Fruit fly (Drosophila melanogaster) whole organism, embryonic: ENCODE results near the gene Pi4KIIalpha.

Experiments used
- Bgb ChIP-seq: fragments of 200-800 bp; sonication (Bioruptor generic); IDR thresholded peaks from 2 replicates; pipeline ENCODE4 v1.3.6; 2022; ENCODE audit warnings: missing biosample characterization, missing genetic modification characterization; ENCODE audit not compliant: partially characterized antibody
- Bteb2 ChIP-seq: fragments of 200-800 bp; sonication (Bioruptor generic); optimal IDR thresholded peaks from 2 replicates; lab custom pipeline; 2016; ENCODE audit warnings: missing biosample characterization, missing genetic modification characterization
- CG10462 ChIP-seq: fragments of 200-800 bp; sonication (Bioruptor generic); optimal IDR thresholded peaks from 2 replicates; lab custom pipeline; 2016; ENCODE audit warnings: missing biosample characterization, missing genetic modification characterization
- CG10979 ChIP-seq: fragments of 200-800 bp; sonication (Bioruptor generic); optimal IDR thresholded peaks from 2 replicates; lab custom pipeline; 2018; ENCODE audit warnings: missing biosample characterization, mild to moderate bottlenecking, missing genetic modification characterization, moderate library complexity
- CG12104 ChIP-seq: fragments of 200-800 bp; sonication (Bioruptor generic); optimal IDR thresholded peaks from 3 replicates; lab custom pipeline; 2016; ENCODE audit warnings: missing biosample characterization, missing genetic modification characterization
- CG13296 ChIP-seq: fragments of 200-800 bp; sonication (Bioruptor generic); optimal IDR thresholded peaks from 3 replicates; lab custom pipeline; 2018; ENCODE audit warnings: missing biosample characterization, mild to moderate bottlenecking, missing genetic modification characterization
- CG13775 ChIP-seq: fragments of 200-800 bp; sonication (Bioruptor generic); optimal IDR thresholded peaks from 3 replicates; lab custom pipeline; 2017; ENCODE audit warnings: missing biosample characterization, mild to moderate bottlenecking, missing genetic modification characterization
- CG14050 ChIP-seq: fragments of 200-800 bp; sonication (Bioruptor generic); IDR thresholded peaks from 3 replicates; pipeline ENCODE4 v1.3.6; 2022; ENCODE audit warnings: missing biosample characterization, missing genetic modification characterization
- CG15269 ChIP-seq: fragments of 200-800 bp; sonication (Bioruptor generic); optimal IDR thresholded peaks from 2 replicates; lab custom pipeline; 2018; ENCODE audit warnings: missing biosample characterization, mild to moderate bottlenecking, missing genetic modification characterization, moderate library complexity
- CG15479 ChIP-seq: fragments of 200-800 bp; sonication (Bioruptor generic); optimal IDR thresholded peaks from 3 replicates; lab custom pipeline; 2019; ENCODE audit warnings: missing biosample characterization, mild to moderate bottlenecking, missing genetic modification characterization, moderate library complexity
- CG18476 ChIP-seq: fragments of 200-800 bp; sonication (Bioruptor generic); optimal IDR thresholded peaks from 2 replicates; lab custom pipeline; 2016; ENCODE audit warnings: missing biosample characterization, mild to moderate bottlenecking, missing genetic modification characterization
- CG32532 ChIP-seq: fragments of 200-800 bp; sonication (Bioruptor generic); IDR thresholded peaks from 2 replicates; pipeline ENCODE4 v1.3.6; 2022; ENCODE audit warnings: missing biosample characterization, missing genetic modification characterization
- CG3726 ChIP-seq: fragments of 200-800 bp; sonication (Bioruptor generic); IDR thresholded peaks from 3 replicates; pipeline ENCODE4, ENCODE4 v1.3.6; 2022; ENCODE audit warnings: missing biosample characterization, missing genetic modification characterization
- CG5953 ChIP-seq: fragments of 200-800 bp; sonication (Bioruptor generic); IDR thresholded peaks from 2 replicates; pipeline ENCODE4 v1.3.6; 2022; ENCODE audit warnings: missing biosample characterization, missing genetic modification characterization
- CG6175 ChIP-seq: fragments of 200-800 bp; sonication (Bioruptor generic); IDR thresholded peaks from 3 replicates; pipeline ENCODE4 v1.3.6; 2022; ENCODE audit warnings: missing biosample characterization, missing genetic modification characterization
- CG6689 ChIP-seq: fragments of 200-800 bp; sonication (Bioruptor generic); IDR thresholded peaks from 2 replicates; pipeline ENCODE4 v1.3.6; 2022; ENCODE audit warnings: missing biosample characterization, missing genetic modification characterization
- CG9215 ChIP-seq: fragments of 200-800 bp; sonication (Bioruptor generic); IDR thresholded peaks from 2 replicates; pipeline ENCODE4 v1.3.6; 2022; ENCODE audit warnings: missing biosample characterization, missing genetic modification characterization
- Chrac-16 ChIP-seq: fragments of 200-800 bp; sonication (Bioruptor generic); optimal IDR thresholded peaks from 3 replicates; lab custom pipeline; 2016; ENCODE audit warnings: missing biosample characterization, missing genetic modification characterization
- D ChIP-seq, 2 experiments: fragments of 200-800 bp in 1 of 2; fragments of >200 bp in 1 of 2; sonication (Bioruptor generic) in 1 of 2; optimal IDR thresholded peaks; 2 replicates in 1 of 2; 3 replicates in 1 of 2; lab custom pipeline; 2017; ENCODE audit warnings: mild to moderate bottlenecking in 1 of 2, missing biosample characterization in 1 of 2, missing genetic modification characterization in 1 of 2, missing genetic modification reagents in 1 of 2
- Drgx ChIP-seq: fragments of 200-800 bp; sonication (Bioruptor generic); IDR thresholded peaks from 2 replicates; pipeline ENCODE4 v1.3.6; 2022; ENCODE audit warnings: missing biosample characterization, missing genetic modification characterization
- ERR ChIP-seq: fragments of 200-800 bp; sonication (Bioruptor generic); optimal IDR thresholded peaks from 2 replicates; lab custom pipeline; 2016; ENCODE audit warnings: missing biosample characterization, missing genetic modification characterization
- Gug ChIP-seq: fragments of 200-800 bp; sonication (Bioruptor generic); IDR thresholded peaks from 4 replicates; pipeline ENCODE4 v1.3.6; 2022; ENCODE audit warnings: missing biosample characterization, missing genetic modification characterization
- Jarid2 ChIP-seq: fragments of 200-800 bp; sonication (Bioruptor generic); optimal IDR thresholded peaks from 3 replicates; lab custom pipeline; 2017; ENCODE audit warnings: mild to moderate bottlenecking, missing biosample characterization, missing genetic modification reagents, missing genetic modification characterization
- NFAT ChIP-seq: fragments of 200-800 bp; sonication (Bioruptor generic); IDR thresholded peaks from 2 replicates; pipeline ENCODE4 v1.3.6; 2022; ENCODE audit warnings: missing biosample characterization, missing genetic modification characterization
- Nf-YA ChIP-seq: fragments of 200-800 bp; sonication (Bioruptor generic); IDR thresholded peaks from 2 replicates; pipeline ENCODE4 v1.3.6; 2022; ENCODE audit warnings: missing biosample characterization, missing genetic modification characterization
- Sox100B ChIP-seq: fragments of 200-800 bp; sonication (Bioruptor generic); optimal IDR thresholded peaks from 3 replicates; lab custom pipeline; 2018; ENCODE audit warnings: missing biosample characterization, mild to moderate bottlenecking, missing genetic modification characterization
- Sox102F ChIP-seq: fragments of 200-800 bp; sonication (Bioruptor generic); optimal IDR thresholded peaks from 2 replicates; lab custom pipeline; 2018; ENCODE audit warnings: missing biosample characterization, mild to moderate bottlenecking, missing genetic modification characterization, moderate library complexity
- aop ChIP-seq: fragments of 200-800 bp; sonication (Bioruptor generic); IDR thresholded peaks from 2 replicates; pipeline ENCODE4 v1.3.6; 2022; ENCODE audit warnings: missing biosample characterization, missing genetic modification characterization
- ara ChIP-seq: fragments of 200-800 bp; sonication (Bioruptor generic); IDR thresholded peaks from 2 replicates; pipeline ENCODE4 v1.3.6; 2022; ENCODE audit warnings: missing biosample characterization, missing genetic modification characterization
- ase ChIP-seq: fragments of 200-800 bp; sonication (Bioruptor generic); IDR thresholded peaks from 3 replicates; pipeline ENCODE4 v1.3.6; 2022; ENCODE audit warnings: missing biosample characterization, missing genetic modification characterization
- caup ChIP-seq: fragments of 200-800 bp; sonication (Bioruptor generic); optimal IDR thresholded peaks from 3 replicates; lab custom pipeline; 2017; ENCODE audit warnings: missing biosample characterization, mild to moderate bottlenecking, missing genetic modification characterization, moderate library complexity; ENCODE audit not compliant: severe bottlenecking
- chif ChIP-seq, 2 experiments: fragments of 200-800 bp; sonication (Bioruptor generic); optimal IDR thresholded peaks; 3 replicates each; lab custom pipeline; 2016; ENCODE audit warnings: missing biosample characterization in 2 of 2, missing genetic modification characterization in 2 of 2
- ems ChIP-seq: fragments of 200-800 bp; sonication (Bioruptor generic); optimal IDR thresholded peaks from 3 replicates; lab custom pipeline; 2016; ENCODE audit warnings: missing biosample characterization, missing genetic modification characterization
- eve ChIP-seq, 2 experiments: fragments of >200 bp; optimal IDR thresholded peaks; 2 replicates each; lab custom pipeline; 2017; ENCODE audit warnings: missing biosample characterization in 2 of 2, missing genetic modification characterization in 2 of 2
- exex ChIP-seq: fragments of 200-800 bp; sonication (Bioruptor generic); optimal IDR thresholded peaks from 4 replicates; lab custom pipeline; 2018; ENCODE audit warnings: missing biosample characterization, mild to moderate bottlenecking, missing genetic modification characterization, moderate library complexity
- ham ChIP-seq: fragments of 200-800 bp; sonication (Bioruptor generic); IDR thresholded peaks from 2 replicates; pipeline ENCODE4 v1.3.6; 2022; ENCODE audit warnings: missing biosample characterization, missing genetic modification characterization
- hb ChIP-seq: fragments of 200-800 bp; sonication (Bioruptor generic); IDR thresholded peaks from 3 replicates; pipeline ENCODE4 v1.3.6; 2022; ENCODE audit warnings: missing biosample characterization, missing genetic modification characterization; ENCODE audit not compliant: partially characterized antibody
- hkb ChIP-seq, 2 experiments: fragments of 200-800 bp in 1 of 2; fragments of >200 bp in 1 of 2; sonication (Bioruptor generic) in 1 of 2; IDR thresholded peaks in 1 of 2; optimal IDR thresholded peaks in 1 of 2; 2 replicates each; pipeline versions ENCODE4 v1.3.6 to Lab custom; 2017 to 2022; ENCODE audit warnings: missing biosample characterization in 1 of 2, missing genetic modification characterization in 1 of 2
- jigr1 ChIP-seq: fragments of 200-800 bp; sonication (Bioruptor generic); IDR thresholded peaks from 3 replicates; pipeline ENCODE4 v1.3.6; 2022; ENCODE audit warnings: missing biosample characterization, missing genetic modification characterization
- maf-S ChIP-seq: fragments of 200-800 bp; sonication (Bioruptor generic); optimal IDR thresholded peaks from 2 replicates; lab custom pipeline; 2016; ENCODE audit warnings: missing biosample characterization, missing genetic modification characterization
- nau ChIP-seq: fragments of 200-800 bp; sonication (Bioruptor generic); optimal IDR thresholded peaks from 3 replicates; lab custom pipeline; 2017; ENCODE audit warnings: missing biosample characterization, mild to moderate bottlenecking, missing genetic modification characterization, missing genetic modification reagents
- row ChIP-seq: fragments of 200-800 bp; sonication (Bioruptor generic); IDR thresholded peaks from 3 replicates; pipeline ENCODE4 v1.3.6; 2022; ENCODE audit warnings: missing biosample characterization, missing genetic modification characterization
- sc ChIP-seq, 3 experiments: fragments of >200 bp in 2 of 3; fragments of 200-800 bp in 1 of 3; sonication (Bioruptor generic) in 1 of 3; optimal IDR thresholded peaks; 2 replicates in 2 of 3; 3 replicates in 1 of 3; lab custom pipeline; 2017; ENCODE audit warnings: mild to moderate bottlenecking in 1 of 3, missing biosample characterization in 1 of 3, missing genetic modification characterization in 1 of 3, missing genetic modification reagents in 1 of 3
- sna ChIP-seq: fragments of 200-800 bp; sonication (Bioruptor generic); IDR thresholded peaks from 2 replicates; pipeline ENCODE4 v1.3.6; 2022; ENCODE audit warnings: missing biosample characterization, missing genetic modification characterization; ENCODE audit not compliant: partially characterized antibody
- so ChIP-seq: fragments of 200-800 bp; sonication (Bioruptor generic); IDR thresholded peaks from 3 replicates; pipeline ENCODE4 v1.3.6; 2022; ENCODE audit warnings: missing biosample characterization, missing genetic modification characterization
- tgo ChIP-seq: fragments of 200-800 bp; sonication (Bioruptor generic); IDR thresholded peaks from 3 replicates; pipeline ENCODE4 v1.3.6; 2022; ENCODE audit warnings: missing biosample characterization, missing genetic modification characterization
- unc-4 ChIP-seq: fragments of 200-800 bp; sonication (Bioruptor generic); IDR thresholded peaks from 2 replicates; pipeline ENCODE4 v1.3.6; 2022; ENCODE audit warnings: missing biosample characterization, missing genetic modification characterization; ENCODE audit not compliant: partially characterized antibody
- zen ChIP-seq: fragments of 200-800 bp; sonication (Bioruptor generic); optimal IDR thresholded peaks from 3 replicates; lab custom pipeline; 2018; ENCODE audit warnings: missing biosample characterization, mild to moderate bottlenecking, missing genetic modification characterization, moderate library complexity
- zfh2 ChIP-seq: fragments of 200-800 bp; sonication (Bioruptor generic); optimal IDR thresholded peaks from 2 replicates; lab custom pipeline; 2016; ENCODE audit warnings: missing biosample characterization, missing genetic modification characterization

Pi4KIIalpha gene

DNA sequence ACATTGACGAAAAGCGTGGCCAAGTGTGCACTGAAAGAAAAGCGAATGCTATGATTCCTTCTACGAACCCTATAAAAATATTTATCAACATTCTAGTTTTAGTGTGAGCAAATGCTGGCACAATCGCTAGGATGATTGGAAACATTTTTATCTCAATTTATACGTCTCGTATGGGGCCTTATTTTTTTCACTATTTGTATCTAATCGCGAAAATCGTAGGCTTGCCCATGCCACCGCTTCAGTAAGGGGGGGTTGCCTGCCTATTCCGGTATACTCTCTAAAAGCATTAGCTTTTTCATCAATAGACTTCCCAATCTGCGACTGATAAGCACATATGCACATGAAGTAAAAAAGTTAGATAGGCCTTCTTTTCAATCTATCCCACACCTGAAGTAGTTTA is 2.2 kb upstream of the Pi4KIIalpha start (continued):
- TF ChIP-seq sna (no peak), zen (tag; lab: Kevin White, UChicago) (peak; percentile 11), CG6175 (peak; percentile 73; the same call in 2 of the 3 replicates), CG12104 (GFP tag; lab: Kevin White, UChicago) (peak; percentile 24), tgo (peak; percentile 90), CG18476 (GFP tag; lab: Kevin White, UChicago) (peak; percentile 65), caup (peak; percentile 85), Sox102F (GFP tag; lab: Kevin White, UChicago) (no peak), ase (peak; percentile 90), Gug (GFP tag; lab: Robert Waterston, UW) (peak; percentile 80), hkb (optimal IDR thresholded peaks at IDR 0.05; lab: Kevin White, UChicago) (no peak), hkb (GFP tag; IDR thresholded peaks at IDR 0.05; lab: Robert Waterston, UW) (peak; percentile 92), unc-4 (no peak), row (peak; percentile 92), aop (GFP tag; lab: Robert Waterston, UW) (peak; percentile 74), ara (GFP tag; lab: Robert Waterston, UW) (peak; percentile 83), Bteb2 (GFP tag; lab: Kevin White, UChicago) (peak; percentile 31), Jarid2 (no peak), exex (tag; lab: Kevin White, UChicago) (peak; percentile 95), zfh2 (GFP tag; lab: Kevin White, UChicago) (peak; percentile 74), eve (GFP tag; optimal IDR thresholded peaks at IDR 0.05; lab: Kevin White, UChicago) (no peak), NFAT (peak; percentile 84), CG13296 (GFP tag; lab: Kevin White, UChicago) (peak; percentile 81), maf-S (GFP tag; lab: Kevin White, UChicago) (peak; percentile 59), D (optimal IDR thresholded peaks at IDR 0.05; lab: Kevin White, UChicago) (no peak), D (GFP tag; optimal IDR thresholded peaks at IDR 0.05; lab: Kevin White, UChicago) (peak; percentile 72), hb (GFP tag; lab: Robert Waterston, UW) (no peak), CG15479 (GFP tag; lab: Kevin White, UChicago) (no peak), CG3726 (peak; percentile 72; the same call in 1 of the 3 replicates), Sox100B (GFP tag; lab: Kevin White, UChicago) (peak; percentile 72), CG13775 (GFP tag; lab: Kevin White, UChicago) (peak; percentile 71), CG6689 (GFP tag; lab: Robert Waterston, UW) (peak; percentile 85), jigr1 (GFP tag; lab: Robert Waterston, UW) (no peak), Chrac-16 (GFP tag; lab: Kevin White, UChicago) (peak; percentile 63), ERR (GFP tag; lab: Kevin White, UChicago) (peak; percentile 68), Bgb (GFP tag; lab: Robert Waterston, UW) (no peak), CG10462 (GFP tag; lab: Kevin White, UChicago) (peak; percentile 35), chif (GFP tag; optimal IDR thresholded peaks at IDR 0.05; lab: Kevin White, UChicago) (peak; percentile 46 to 70), Drgx (GFP tag; lab: Robert Waterston, UW) (peak; percentile 88), CG5953 (peak; percentile 86), Nf-YA (peak; percentile 78), so (peak; percentile 76), nau (GFP tag; lab: Kevin White, UChicago) (no peak), CG15269 (tag; lab: Kevin White, UChicago) (peak; percentile 86), CG10979 (tag; lab: Kevin White, UChicago) (peak; percentile 67), sc (optimal IDR thresholded peaks at IDR 0.05; lab: Kevin White, UChicago) (no peak), sc (GFP tag; optimal IDR thresholded peaks at IDR 0.05; lab: Kevin White, UChicago) (peak; percentile 74), CG14050 (GFP tag; lab: Robert Waterston, UW) (peak; percentile 80), ems (GFP tag; lab: Kevin White, UChicago) (peak; percentile 83), CG9215 (peak; percentile 66), CG32532 (GFP tag; lab: Robert Waterston, UW) (peak; percentile 89), ham (GFP tag; lab: Robert Waterston, UW) (no peak)
